Worm (Caenorhabditis elegans) whole organism, mixed stage, embryonic: ENCODE data around the gene dcaf-1.

ENCODE experiments used
- ces-1 ChIP-seq: fragments of 150-350 bp; optimal IDR thresholded peaks from 2 replicates; lab custom pipeline; 2014; ENCODE audit warnings: missing biosample characterization, missing genetic modification reagents, missing genetic modification characterization
- nhr-28 ChIP-seq: fragments of 150-350 bp; optimal IDR thresholded peaks from 2 replicates; lab custom pipeline; 2014; ENCODE audit warnings: missing biosample characterization, missing genetic modification characterization
- unc-39 ChIP-seq: fragments of 150-350 bp; optimal IDR thresholded peaks from 2 replicates; lab custom pipeline; 2014; ENCODE audit warnings: missing biosample characterization, missing genetic modification characterization

DNA sequence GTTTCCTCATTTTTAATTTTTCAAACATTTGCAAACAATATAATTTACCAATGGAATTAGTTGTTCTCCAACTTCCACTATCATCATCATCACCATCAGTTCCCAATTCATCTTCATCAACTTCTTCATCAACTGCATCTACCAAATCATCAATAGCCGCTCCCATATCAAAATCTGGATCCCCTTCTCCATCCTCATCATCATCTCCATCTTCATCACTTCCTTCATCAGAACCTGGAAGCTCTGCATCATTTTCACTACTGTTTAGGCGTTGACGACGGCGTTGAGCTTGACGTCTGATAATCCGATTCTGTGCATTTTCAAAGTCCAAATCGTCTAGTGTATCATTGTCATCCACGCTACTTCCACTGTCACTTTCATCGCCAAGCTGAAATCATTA lies 8.7 kb downstream of the dcaf-1 start:
- TF ChIP-seq ces-1 (GFP tag; lab: Kevin White, UChicago) (no peak), unc-39 (tag; lab: Kevin White, UChicago) (no peak), nhr-28 (no peak)
